Worm (Caenorhabditis elegans) whole organism, L4/young adult: Measurements from ENCODE around the gene ZK470.1.

ENCODE experiments used
- W03F9.2 ChIP-seq: fragments of 150-350 bp; optimal IDR thresholded peaks from 2 replicates; lab custom pipeline; 2014; ENCODE audit warnings: missing biosample characterization, missing genetic modification characterization
- dao-5 ChIP-seq: sonication (generic microtip); optimal IDR thresholded peaks from 2 replicates; lab custom pipeline; 2016; ENCODE audit warnings: missing genotype, missing genetic modification characterization, moderate library complexity, missing compliant biosample characterization
- him-1 ChIP-seq: sonication (generic microtip); optimal IDR thresholded peaks from 2 replicates; lab custom pipeline; 2016; ENCODE audit warnings: missing genotype, missing genetic modification reagents, missing genetic modification characterization, missing compliant biosample characterization

- TF ChIP-seq him-1 (no peak), dao-5 (tag; lab: Kevin White, UChicago) (no peak), W03F9.2 (no peak)
These were observed 48.5 kb upstream of the ZK470.1 start, which contains the start of gene F09F9.1 for ce11 chrX:4115026-4115425.
